Fruit fly (Drosophila melanogaster) whole organism, wandering third instar larva: ENCODE results near the gene CG16813.

Experiments used
- Abd-B ChIP-seq: fragments of >200 bp; optimal IDR thresholded peaks from 2 replicates; lab custom pipeline; 2017; ENCODE audit warnings: missing biosample characterization, missing genetic modification characterization
- CG32264 ChIP-seq: fragments of 200-800 bp; sonication (Bioruptor generic); optimal IDR thresholded peaks from 2 replicates; lab custom pipeline; 2016; ENCODE audit warnings: missing biosample characterization, missing genetic modification characterization
- CG9705 ChIP-seq: fragments of 200-800 bp; sonication (Bioruptor generic); optimal IDR thresholded peaks from 2 replicates; lab custom pipeline; 2018; ENCODE audit warnings: missing biosample characterization, mild to moderate bottlenecking, missing genetic modification characterization
- CrebA ChIP-seq: fragments of 200-800 bp; sonication (Bioruptor generic); optimal IDR thresholded peaks from 2 replicates; lab custom pipeline; 2016; ENCODE audit warnings: missing biosample characterization, mild to moderate bottlenecking, missing genetic modification characterization, borderline replicate concordance
- Dfd ChIP-seq: fragments of >200 bp; optimal IDR thresholded peaks from 2 replicates; lab custom pipeline; 2017; ENCODE audit warnings: missing biosample characterization, missing genetic modification characterization
- Dif ChIP-seq: fragments of 200-275, 200-300 bp; sonication (Bioruptor generic); optimal IDR thresholded peaks from 2 replicates; lab custom pipeline; 2018; ENCODE audit warnings: missing biosample characterization, missing genetic modification characterization; ENCODE audit not compliant: partially characterized antibody
- GATAd ChIP-seq: sonication (Bioruptor generic); optimal IDR thresholded peaks from 2 replicates; lab custom pipeline; 2016; ENCODE audit warnings: missing biosample characterization, missing genetic modification characterization
- HLH106 ChIP-seq: fragments of 200-800 bp; optimal IDR thresholded peaks from 3 replicates; lab custom pipeline; 2019; ENCODE audit warnings: missing biosample characterization, mild to moderate bottlenecking, missing genetic modification characterization, moderate library complexity
- Hnf4 ChIP-seq: fragments of 200-800 bp; sonication (Bioruptor generic); optimal IDR thresholded peaks from 2 replicates; lab custom pipeline; 2016; ENCODE audit warnings: missing biosample characterization, mild to moderate bottlenecking, missing genetic modification characterization
- Hr78 ChIP-seq: fragments of >200 bp; optimal IDR thresholded peaks from 2 replicates; lab custom pipeline; 2017; ENCODE audit warnings: missing biosample characterization, missing genetic modification characterization
- Hr83 ChIP-seq: fragments of 200-300 bp; sonication (Bioruptor generic); optimal IDR thresholded peaks from 2 replicates; lab custom pipeline; 2016; ENCODE audit warnings: missing biosample characterization, mild to moderate bottlenecking, missing genetic modification characterization, moderate library complexity; ENCODE audit not compliant: poor library complexity, severe bottlenecking
- Jra ChIP-seq: sonication (Bioruptor generic); optimal IDR thresholded peaks from 2 replicates; lab custom pipeline; 2016; ENCODE audit warnings: missing biosample characterization, missing genetic modification characterization
- Myc ChIP-seq: fragments of >200 bp; optimal IDR thresholded peaks from 2 replicates; lab custom pipeline; 2017
- N ChIP-seq: fragments of >200 bp; optimal IDR thresholded peaks from 2 replicates; lab custom pipeline; 2018; ENCODE audit warnings: missing biosample characterization, missing external identifiers, missing genetic modification characterization
- OdsH ChIP-seq: fragments of 200-800 bp; sonication (Bioruptor generic); optimal IDR thresholded peaks from 2 replicates; lab custom pipeline; 2016; ENCODE audit warnings: missing biosample characterization, mild to moderate bottlenecking, missing genetic modification characterization
- Rel ChIP-seq, 2 experiments: fragments of 200-800 bp; sonication (Bioruptor generic) in 1 of 2; optimal IDR thresholded peaks; 2 replicates in 1 of 2; 3 replicates in 1 of 2; lab custom pipeline; 2016 to 2019; ENCODE audit warnings: mild to moderate bottlenecking in 2 of 2, missing biosample characterization in 2 of 2, missing genetic modification characterization in 2 of 2, moderate library complexity in 1 of 2
- Sp1 ChIP-seq: fragments of 200-800 bp; sonication (Bioruptor generic); optimal IDR thresholded peaks from 3 replicates; lab custom pipeline; 2019; ENCODE audit warnings: missing biosample characterization, mild to moderate bottlenecking, missing genetic modification characterization, moderate library complexity
- Vsx2 ChIP-seq: fragments of 200-300, 225-300 bp; sonication (Bioruptor generic); optimal IDR thresholded peaks from 2 replicates; lab custom pipeline; 2018; ENCODE audit warnings: missing biosample characterization, missing genetic modification characterization; ENCODE audit not compliant: partially characterized antibody
- br ChIP-seq: fragments of 200-800 bp; sonication (Bioruptor generic); optimal IDR thresholded peaks from 2 replicates; lab custom pipeline; 2016; ENCODE audit warnings: missing biosample characterization, missing genetic modification characterization
- brk ChIP-seq: fragments of 200-800 bp; sonication (Bioruptor generic); optimal IDR thresholded peaks from 2 replicates; lab custom pipeline; 2016; ENCODE audit warnings: missing biosample characterization, mild to moderate bottlenecking, missing genetic modification characterization
- dl ChIP-seq, 2 experiments: fragments of 175-275, 200-275 bp in 1 of 2; fragments of 200-275 bp in 1 of 2; sonication (Bioruptor generic); optimal IDR thresholded peaks; lab custom pipeline; 2018; ENCODE audit warnings: mild to moderate bottlenecking in 2 of 2, missing biosample characterization in 2 of 2, missing genetic modification characterization in 2 of 2, moderate library complexity in 2 of 2; ENCODE audit not compliant: partially characterized antibody in 2 of 2, insufficient read depth in 1 of 2
- dmrt93B ChIP-seq: fragments of 200-800 bp; sonication (Bioruptor generic); optimal IDR thresholded peaks from 2 replicates; lab custom pipeline; 2018; ENCODE audit warnings: missing biosample characterization, mild to moderate bottlenecking, missing genetic modification characterization
- dsf ChIP-seq: sonication (Bioruptor generic); optimal IDR thresholded peaks from 2 replicates; lab custom pipeline; 2016; ENCODE audit warnings: missing biosample characterization, missing genetic modification characterization, borderline replicate concordance
- ey ChIP-seq: fragments of 200-800 bp; sonication (Bioruptor generic); optimal IDR thresholded peaks from 2 replicates; lab custom pipeline; 2016; ENCODE audit warnings: missing biosample characterization, missing genetic modification characterization
- foxo ChIP-seq, 2 experiments: fragments of 200-800 bp; sonication (Bioruptor generic); optimal IDR thresholded peaks; 2 replicates in 1 of 2; 3 replicates in 1 of 2; lab custom pipeline; 2016 to 2017; ENCODE audit warnings: missing biosample characterization in 2 of 2, missing genetic modification characterization in 2 of 2
- fru ChIP-seq: fragments of 200-800 bp; sonication (Bioruptor generic); optimal IDR thresholded peaks from 3 replicates; lab custom pipeline; 2016; ENCODE audit warnings: missing biosample characterization, mild to moderate bottlenecking, missing genetic modification characterization
- h ChIP-seq: fragments of 200-800 bp; sonication (Bioruptor generic); optimal IDR thresholded peaks from 3 replicates; lab custom pipeline; 2016; ENCODE audit warnings: missing biosample characterization, mild to moderate bottlenecking, missing genetic modification characterization
- jim ChIP-seq: fragments of 175-275, 200-325 bp; sonication (Bioruptor generic); optimal IDR thresholded peaks from 2 replicates; lab custom pipeline; 2016; ENCODE audit warnings: missing biosample characterization, mild to moderate bottlenecking, missing genetic modification characterization
- lola ChIP-seq: fragments of >200 bp; optimal IDR thresholded peaks from 2 replicates; lab custom pipeline; 2017; ENCODE audit warnings: missing biosample characterization, missing genetic modification characterization
- pan ChIP-seq: fragments of >200 bp; optimal IDR thresholded peaks from 2 replicates; lab custom pipeline; 2017
- psq ChIP-seq: fragments of 200-800 bp; sonication (Bioruptor generic); optimal IDR thresholded peaks from 3 replicates; lab custom pipeline; 2017; ENCODE audit warnings: missing biosample characterization, mild to moderate bottlenecking, missing genetic modification characterization, moderate library complexity
- rgr ChIP-seq: fragments of 200-800 bp; sonication (Bioruptor generic); optimal IDR thresholded peaks from 3 replicates; lab custom pipeline; 2016; ENCODE audit warnings: missing biosample characterization, mild to moderate bottlenecking, missing genetic modification characterization
- sage ChIP-seq: fragments of 200-800 bp; sonication (Bioruptor generic); optimal IDR thresholded peaks from 2 replicates; lab custom pipeline; 2016; ENCODE audit warnings: missing biosample characterization, mild to moderate bottlenecking, missing genetic modification characterization
- sv ChIP-seq: fragments of 200-800 bp; sonication (Bioruptor generic); optimal IDR thresholded peaks from 3 replicates; lab custom pipeline; 2016; ENCODE audit warnings: missing biosample characterization, missing genetic modification characterization
- tai ChIP-seq: sonication (Bioruptor generic); optimal IDR thresholded peaks from 2 replicates; lab custom pipeline; 2016; ENCODE audit warnings: missing biosample characterization, missing genetic modification characterization
- usp ChIP-seq: fragments of >200 bp; optimal IDR thresholded peaks from 2 replicates; lab custom pipeline; 2017; ENCODE audit warnings: missing biosample characterization, missing genetic modification characterization
- woc ChIP-seq: sonication (Bioruptor generic); optimal IDR thresholded peaks from 2 replicates; lab custom pipeline; 2016; ENCODE audit warnings: missing biosample characterization, mild to moderate bottlenecking, missing genetic modification characterization

CG16813 gene

dm6 chr2L:13203437-13204137 lies 23.7 kb upstream of the CG16813 start, which contains the start of gene Pect:
TSS of gene Pect (plus strand) at chr2L:13203762.
- TF ChIP-seq fru, result no peak
- no peak for TF ChIP-seq usp
- no peak for TF ChIP-seq dmrt93B (GFP tag; lab: Kevin White, UChicago)
- TF ChIP-seq rgr (GFP tag; lab: Kevin White, UChicago), result no peak
- no peak for TF ChIP-seq sv (GFP tag; lab: Kevin White, UChicago)
- peak; percentile 30 for TF ChIP-seq Sp1
- TF ChIP-seq h (GFP tag; lab: Kevin White, UChicago), result peak; percentile 47
- no peak for TF ChIP-seq Rel (GFP tag; optimal IDR thresholded peaks at IDR 0.05; lab: Kevin White, UChicago)
- TF ChIP-seq Rel (tag; optimal IDR thresholded peaks at IDR 0.05; lab: Kevin White, UChicago), result peak; percentile 53
- TF ChIP-seq dl (GFP tag; optimal IDR thresholded peaks at IDR 0.05; lab: Kevin White, UChicago; ENCODE audit: insufficient read depth in 1 of 2, partially characterized antibody in 2 of 2), result peak in 1 of 2 experiments; percentile 17
- TF ChIP-seq psq (GFP tag; lab: Kevin White, UChicago), result peak; percentile 43
- peak; percentile 51 for TF ChIP-seq Dif

dm6 chr2L:13204151-13204550 lies 23.2 kb upstream of the CG16813 start:
- TF ChIP-seq dsf (GFP tag; lab: Kevin White, UChicago) (no peak), CG9705 (GFP tag; lab: Kevin White, UChicago) (no peak), Myc (no peak), fru (no peak), lola (GFP tag; lab: Kevin White, UChicago) (no peak), sage (no peak), dl (GFP tag; optimal IDR thresholded peaks at IDR 0.05; lab: Kevin White, UChicago; ENCODE audit: insufficient read depth in 1 of 2, partially characterized antibody in 2 of 2) (no peak), Dfd (no peak), Rel (GFP tag; optimal IDR thresholded peaks at IDR 0.05; lab: Kevin White, UChicago) (no peak), Rel (tag; optimal IDR thresholded peaks at IDR 0.05; lab: Kevin White, UChicago) (no peak), OdsH (GFP tag; lab: Kevin White, UChicago) (no peak), CrebA (GFP tag; lab: Kevin White, UChicago) (no peak), brk (GFP tag; lab: Kevin White, UChicago) (no peak), usp (no peak), Dif (no peak), woc (GFP tag; lab: Kevin White, UChicago) (no peak)

dm6 chr2L:13205256-13205655 lies 22.1 kb upstream of the CG16813 start:
- TF ChIP-seq pan (lab: Kevin White, UChicago), result no peak
- peak; percentile 21 for TF ChIP-seq OdsH (GFP tag; lab: Kevin White, UChicago)
- peak in 1 of 2 experiments; percentile 4 for TF ChIP-seq foxo (GFP tag; optimal IDR thresholded peaks at IDR 0.05; lab: Kevin White, UChicago)
- TF ChIP-seq br, result peak; percentile 52
- peak; percentile 70 for TF ChIP-seq h (GFP tag; lab: Kevin White, UChicago)
- TF ChIP-seq fru, result peak; percentile 21
- TF ChIP-seq sv (GFP tag; lab: Kevin White, UChicago), result no peak
- TF ChIP-seq rgr (GFP tag; lab: Kevin White, UChicago), result peak; percentile 21
- peak; percentile 15 for TF ChIP-seq Sp1
- peak; percentile 22 for TF ChIP-seq HLH106
- TF ChIP-seq Hr83 (GFP tag; lab: Kevin White, UChicago), result peak; percentile 58
- no peak for TF ChIP-seq CG32264 (GFP tag; lab: Kevin White, UChicago)
- no peak for TF ChIP-seq Rel (GFP tag; optimal IDR thresholded peaks at IDR 0.05; lab: Kevin White, UChicago)
- peak; percentile 9 for TF ChIP-seq Rel (tag; optimal IDR thresholded peaks at IDR 0.05; lab: Kevin White, UChicago)

dm6 chr2L:13206077-13206668 lies 21.2 kb upstream of the CG16813 start:
- no peak for TF ChIP-seq foxo (GFP tag; optimal IDR thresholded peaks at IDR 0.05; lab: Kevin White, UChicago)
- TF ChIP-seq Dfd, result no peak
- TF ChIP-seq dsf (GFP tag; lab: Kevin White, UChicago), result no peak
- peak; percentile 22 for TF ChIP-seq Hnf4
- TF ChIP-seq N (GFP tag; lab: Kevin White, UChicago), result no peak
- no peak for TF ChIP-seq usp
- TF ChIP-seq tai, result no peak
- TF ChIP-seq Jra (GFP tag; lab: Kevin White, UChicago), result no peak
- no peak for TF ChIP-seq GATAd (GFP tag; lab: Kevin White, UChicago)
- peak; percentile 8 for TF ChIP-seq rgr (GFP tag; lab: Kevin White, UChicago)
- TF ChIP-seq lola (GFP tag; lab: Kevin White, UChicago), result no peak
- no peak for TF ChIP-seq CG32264 (GFP tag; lab: Kevin White, UChicago)
- TF ChIP-seq Abd-B (GFP tag; lab: Kevin White, UChicago), result no peak
- no peak for TF ChIP-seq dmrt93B (GFP tag; lab: Kevin White, UChicago)
- no peak for TF ChIP-seq sage
- no peak for TF ChIP-seq Hr78 (GFP tag; lab: Kevin White, UChicago)
- no peak for TF ChIP-seq ey (GFP tag; lab: Kevin White, UChicago)
- peak; percentile 33 for TF ChIP-seq br
- TF ChIP-seq CG9705 (GFP tag; lab: Kevin White, UChicago), result no peak
- TF ChIP-seq sv (GFP tag; lab: Kevin White, UChicago), result no peak
- no peak for TF ChIP-seq Dif
- peak; percentile 0 for TF ChIP-seq Hr83 (GFP tag; lab: Kevin White, UChicago)
- TF ChIP-seq fru, result no peak
- no peak for TF ChIP-seq jim
- TF ChIP-seq psq (GFP tag; lab: Kevin White, UChicago), result no peak
- no peak for TF ChIP-seq CrebA (GFP tag; lab: Kevin White, UChicago)
- peak; percentile 42 for TF ChIP-seq h (GFP tag; lab: Kevin White, UChicago)
- TF ChIP-seq Rel (GFP tag; optimal IDR thresholded peaks at IDR 0.05; lab: Kevin White, UChicago), result no peak
- TF ChIP-seq Rel (tag; optimal IDR thresholded peaks at IDR 0.05; lab: Kevin White, UChicago), result peak; percentile 83
- TF ChIP-seq Vsx2 (GFP tag; lab: Kevin White, UChicago), result no peak
